Fruit fly (Drosophila melanogaster) whole organism, wandering third instar larva: Measurements from ENCODE around the gene CG17145.

ENCODE experiments used
- Abd-B ChIP-seq: fragments of >200 bp; optimal IDR thresholded peaks from 2 replicates; lab custom pipeline; 2017; ENCODE audit warnings: missing biosample characterization, missing genetic modification characterization
- CG32264 ChIP-seq: fragments of 200-800 bp; sonication (Bioruptor generic); optimal IDR thresholded peaks from 2 replicates; lab custom pipeline; 2016; ENCODE audit warnings: missing biosample characterization, missing genetic modification characterization
- CG9705 ChIP-seq: fragments of 200-800 bp; sonication (Bioruptor generic); optimal IDR thresholded peaks from 2 replicates; lab custom pipeline; 2018; ENCODE audit warnings: missing biosample characterization, mild to moderate bottlenecking, missing genetic modification characterization
- CrebA ChIP-seq: fragments of 200-800 bp; sonication (Bioruptor generic); optimal IDR thresholded peaks from 2 replicates; lab custom pipeline; 2016; ENCODE audit warnings: missing biosample characterization, mild to moderate bottlenecking, missing genetic modification characterization, borderline replicate concordance
- Dfd ChIP-seq: fragments of >200 bp; optimal IDR thresholded peaks from 2 replicates; lab custom pipeline; 2017; ENCODE audit warnings: missing biosample characterization, missing genetic modification characterization
- Dif ChIP-seq: fragments of 200-275, 200-300 bp; sonication (Bioruptor generic); optimal IDR thresholded peaks from 2 replicates; lab custom pipeline; 2018; ENCODE audit warnings: missing biosample characterization, missing genetic modification characterization; ENCODE audit not compliant: partially characterized antibody
- GATAd ChIP-seq: sonication (Bioruptor generic); optimal IDR thresholded peaks from 2 replicates; lab custom pipeline; 2016; ENCODE audit warnings: missing biosample characterization, missing genetic modification characterization
- HLH106 ChIP-seq: fragments of 200-800 bp; optimal IDR thresholded peaks from 3 replicates; lab custom pipeline; 2019; ENCODE audit warnings: missing biosample characterization, mild to moderate bottlenecking, missing genetic modification characterization, moderate library complexity
- Hnf4 ChIP-seq: fragments of 200-800 bp; sonication (Bioruptor generic); optimal IDR thresholded peaks from 2 replicates; lab custom pipeline; 2016; ENCODE audit warnings: missing biosample characterization, mild to moderate bottlenecking, missing genetic modification characterization
- Hr78 ChIP-seq: fragments of >200 bp; optimal IDR thresholded peaks from 2 replicates; lab custom pipeline; 2017; ENCODE audit warnings: missing biosample characterization, missing genetic modification characterization
- Hr83 ChIP-seq: fragments of 200-300 bp; sonication (Bioruptor generic); optimal IDR thresholded peaks from 2 replicates; lab custom pipeline; 2016; ENCODE audit warnings: missing biosample characterization, mild to moderate bottlenecking, missing genetic modification characterization, moderate library complexity; ENCODE audit not compliant: poor library complexity, severe bottlenecking
- Jra ChIP-seq: sonication (Bioruptor generic); optimal IDR thresholded peaks from 2 replicates; lab custom pipeline; 2016; ENCODE audit warnings: missing biosample characterization, missing genetic modification characterization
- Mio ChIP-seq: sonication (Bioruptor generic); optimal IDR thresholded peaks from 2 replicates; lab custom pipeline; 2016; ENCODE audit warnings: missing biosample characterization, missing genetic modification characterization
- Myc ChIP-seq: fragments of >200 bp; optimal IDR thresholded peaks from 2 replicates; lab custom pipeline; 2017
- N ChIP-seq: fragments of >200 bp; optimal IDR thresholded peaks from 2 replicates; lab custom pipeline; 2018; ENCODE audit warnings: missing biosample characterization, missing external identifiers, missing genetic modification characterization
- OdsH ChIP-seq: fragments of 200-800 bp; sonication (Bioruptor generic); optimal IDR thresholded peaks from 2 replicates; lab custom pipeline; 2016; ENCODE audit warnings: missing biosample characterization, mild to moderate bottlenecking, missing genetic modification characterization
- Rel ChIP-seq, 2 experiments: fragments of 200-800 bp; sonication (Bioruptor generic) in 1 of 2; optimal IDR thresholded peaks; 2 replicates in 1 of 2; 3 replicates in 1 of 2; lab custom pipeline; 2016 to 2019; ENCODE audit warnings: mild to moderate bottlenecking in 2 of 2, missing biosample characterization in 2 of 2, missing genetic modification characterization in 2 of 2, moderate library complexity in 1 of 2
- Sp1 ChIP-seq: fragments of 200-800 bp; sonication (Bioruptor generic); optimal IDR thresholded peaks from 3 replicates; lab custom pipeline; 2019; ENCODE audit warnings: missing biosample characterization, mild to moderate bottlenecking, missing genetic modification characterization, moderate library complexity
- Vsx2 ChIP-seq: fragments of 200-300, 225-300 bp; sonication (Bioruptor generic); optimal IDR thresholded peaks from 2 replicates; lab custom pipeline; 2018; ENCODE audit warnings: missing biosample characterization, missing genetic modification characterization; ENCODE audit not compliant: partially characterized antibody
- br ChIP-seq: fragments of 200-800 bp; sonication (Bioruptor generic); optimal IDR thresholded peaks from 2 replicates; lab custom pipeline; 2016; ENCODE audit warnings: missing biosample characterization, missing genetic modification characterization
- brk ChIP-seq: fragments of 200-800 bp; sonication (Bioruptor generic); optimal IDR thresholded peaks from 2 replicates; lab custom pipeline; 2016; ENCODE audit warnings: missing biosample characterization, mild to moderate bottlenecking, missing genetic modification characterization
- dl ChIP-seq, 2 experiments: fragments of 175-275, 200-275 bp in 1 of 2; fragments of 200-275 bp in 1 of 2; sonication (Bioruptor generic); optimal IDR thresholded peaks; lab custom pipeline; 2018; ENCODE audit warnings: mild to moderate bottlenecking in 2 of 2, missing biosample characterization in 2 of 2, missing genetic modification characterization in 2 of 2, moderate library complexity in 2 of 2; ENCODE audit not compliant: partially characterized antibody in 2 of 2, insufficient read depth in 1 of 2
- dmrt93B ChIP-seq: fragments of 200-800 bp; sonication (Bioruptor generic); optimal IDR thresholded peaks from 2 replicates; lab custom pipeline; 2018; ENCODE audit warnings: missing biosample characterization, mild to moderate bottlenecking, missing genetic modification characterization
- dsf ChIP-seq: sonication (Bioruptor generic); optimal IDR thresholded peaks from 2 replicates; lab custom pipeline; 2016; ENCODE audit warnings: missing biosample characterization, missing genetic modification characterization, borderline replicate concordance
- ey ChIP-seq: fragments of 200-800 bp; sonication (Bioruptor generic); optimal IDR thresholded peaks from 2 replicates; lab custom pipeline; 2016; ENCODE audit warnings: missing biosample characterization, missing genetic modification characterization
- foxo ChIP-seq, 2 experiments: fragments of 200-800 bp; sonication (Bioruptor generic); optimal IDR thresholded peaks; 2 replicates in 1 of 2; 3 replicates in 1 of 2; lab custom pipeline; 2016 to 2017; ENCODE audit warnings: missing biosample characterization in 2 of 2, missing genetic modification characterization in 2 of 2
- fru ChIP-seq: fragments of 200-800 bp; sonication (Bioruptor generic); optimal IDR thresholded peaks from 3 replicates; lab custom pipeline; 2016; ENCODE audit warnings: missing biosample characterization, mild to moderate bottlenecking, missing genetic modification characterization
- h ChIP-seq: fragments of 200-800 bp; sonication (Bioruptor generic); optimal IDR thresholded peaks from 3 replicates; lab custom pipeline; 2016; ENCODE audit warnings: missing biosample characterization, mild to moderate bottlenecking, missing genetic modification characterization
- jim ChIP-seq: fragments of 175-275, 200-325 bp; sonication (Bioruptor generic); optimal IDR thresholded peaks from 2 replicates; lab custom pipeline; 2016; ENCODE audit warnings: missing biosample characterization, mild to moderate bottlenecking, missing genetic modification characterization
- lola ChIP-seq: fragments of >200 bp; optimal IDR thresholded peaks from 2 replicates; lab custom pipeline; 2017; ENCODE audit warnings: missing biosample characterization, missing genetic modification characterization
- pan ChIP-seq: fragments of >200 bp; optimal IDR thresholded peaks from 2 replicates; lab custom pipeline; 2017
- psq ChIP-seq: fragments of 200-800 bp; sonication (Bioruptor generic); optimal IDR thresholded peaks from 3 replicates; lab custom pipeline; 2017; ENCODE audit warnings: missing biosample characterization, mild to moderate bottlenecking, missing genetic modification characterization, moderate library complexity
- rgr ChIP-seq: fragments of 200-800 bp; sonication (Bioruptor generic); optimal IDR thresholded peaks from 3 replicates; lab custom pipeline; 2016; ENCODE audit warnings: missing biosample characterization, mild to moderate bottlenecking, missing genetic modification characterization
- sage ChIP-seq: fragments of 200-800 bp; sonication (Bioruptor generic); optimal IDR thresholded peaks from 2 replicates; lab custom pipeline; 2016; ENCODE audit warnings: missing biosample characterization, mild to moderate bottlenecking, missing genetic modification characterization
- sv ChIP-seq: fragments of 200-800 bp; sonication (Bioruptor generic); optimal IDR thresholded peaks from 3 replicates; lab custom pipeline; 2016; ENCODE audit warnings: missing biosample characterization, missing genetic modification characterization
- tai ChIP-seq: sonication (Bioruptor generic); optimal IDR thresholded peaks from 2 replicates; lab custom pipeline; 2016; ENCODE audit warnings: missing biosample characterization, missing genetic modification characterization
- usp ChIP-seq: fragments of >200 bp; optimal IDR thresholded peaks from 2 replicates; lab custom pipeline; 2017; ENCODE audit warnings: missing biosample characterization, missing genetic modification characterization
- woc ChIP-seq: sonication (Bioruptor generic); optimal IDR thresholded peaks from 2 replicates; lab custom pipeline; 2016; ENCODE audit warnings: missing biosample characterization, mild to moderate bottlenecking, missing genetic modification characterization

The CG17145 gene

DNA sequence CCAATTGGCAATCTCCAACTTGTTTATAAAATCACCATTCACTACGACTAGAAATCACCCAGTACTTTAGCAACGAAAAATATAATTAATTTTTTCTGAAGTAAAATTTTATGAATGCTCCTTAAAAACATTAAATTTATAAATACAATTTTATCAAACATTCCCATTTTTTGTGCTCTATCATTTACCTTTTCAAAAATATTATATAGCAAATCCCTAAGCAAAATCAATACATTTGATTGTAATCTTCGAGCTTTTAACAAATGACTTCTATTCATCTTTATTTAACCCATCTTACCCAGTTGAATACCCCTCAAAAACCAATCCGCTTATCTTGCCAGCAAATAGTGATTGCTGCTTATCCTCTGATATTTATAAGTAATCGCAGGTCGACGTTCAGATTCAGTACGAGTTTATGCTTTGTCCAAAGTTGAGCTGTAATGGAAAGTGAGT, at the start of gene CG17145:
Gene CG17145, plus strand, starts transcription at position 403 of the 453 bp plus-strand sequence.
- TF ChIP-seq OdsH (no peak), pan (lab: Kevin White, UChicago) (no peak), HLH106 (tag; lab: Kevin White, UChicago) (no peak), rgr (no peak)

DNA sequence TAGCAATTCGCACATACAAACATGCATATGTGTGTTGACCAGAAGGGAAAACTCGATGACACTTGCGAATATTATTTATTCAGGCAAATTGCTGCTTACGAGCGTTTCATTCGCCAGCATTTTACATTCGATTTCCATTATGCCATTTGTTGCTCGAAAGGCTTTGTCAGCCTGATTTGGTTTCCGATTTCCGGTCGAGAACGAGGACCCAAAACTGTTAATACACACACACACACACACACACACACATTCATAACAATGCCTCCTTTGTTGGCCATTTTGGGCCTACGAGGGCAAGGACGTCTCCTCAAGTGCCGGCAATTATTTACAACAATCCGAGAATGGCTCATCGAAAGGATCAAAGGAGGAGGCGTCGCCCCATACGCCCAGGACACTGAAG, 43.9 kb upstream of the CG17145 start:
- TF ChIP-seq Dfd (GFP tag; lab: Kevin White, UChicago) (peak; percentile 86), Mio (GFP tag; lab: Kevin White, UChicago) (no peak)

- TF ChIP-seq dmrt93B (GFP tag; lab: Kevin White, UChicago) (no peak), jim (GFP tag; lab: Kevin White, UChicago) (no peak), Vsx2 (GFP tag; lab: Kevin White, UChicago) (no peak), HLH106 (tag; lab: Kevin White, UChicago) (no peak), Hr83 (no peak), Rel (GFP tag; optimal IDR thresholded peaks at IDR 0.05; lab: Kevin White, UChicago) (no peak), Rel (tag; optimal IDR thresholded peaks at IDR 0.05; lab: Kevin White, UChicago) (no peak), Hr78 (GFP tag; lab: Kevin White, UChicago) (no peak), foxo (GFP tag; optimal IDR thresholded peaks at IDR 0.05; lab: Kevin White, UChicago) (no peak), Abd-B (GFP tag; lab: Kevin White, UChicago) (no peak)
These were observed 43.5 kb upstream of the CG17145 start for dm6 chr3L:20178101-20178500.

dm6 chr3L:20182799-20183198, 38.8 kb upstream of the CG17145 start:
- TF ChIP-seq rgr (no peak), Dfd (GFP tag; lab: Kevin White, UChicago) (peak; percentile 71)

DNA sequence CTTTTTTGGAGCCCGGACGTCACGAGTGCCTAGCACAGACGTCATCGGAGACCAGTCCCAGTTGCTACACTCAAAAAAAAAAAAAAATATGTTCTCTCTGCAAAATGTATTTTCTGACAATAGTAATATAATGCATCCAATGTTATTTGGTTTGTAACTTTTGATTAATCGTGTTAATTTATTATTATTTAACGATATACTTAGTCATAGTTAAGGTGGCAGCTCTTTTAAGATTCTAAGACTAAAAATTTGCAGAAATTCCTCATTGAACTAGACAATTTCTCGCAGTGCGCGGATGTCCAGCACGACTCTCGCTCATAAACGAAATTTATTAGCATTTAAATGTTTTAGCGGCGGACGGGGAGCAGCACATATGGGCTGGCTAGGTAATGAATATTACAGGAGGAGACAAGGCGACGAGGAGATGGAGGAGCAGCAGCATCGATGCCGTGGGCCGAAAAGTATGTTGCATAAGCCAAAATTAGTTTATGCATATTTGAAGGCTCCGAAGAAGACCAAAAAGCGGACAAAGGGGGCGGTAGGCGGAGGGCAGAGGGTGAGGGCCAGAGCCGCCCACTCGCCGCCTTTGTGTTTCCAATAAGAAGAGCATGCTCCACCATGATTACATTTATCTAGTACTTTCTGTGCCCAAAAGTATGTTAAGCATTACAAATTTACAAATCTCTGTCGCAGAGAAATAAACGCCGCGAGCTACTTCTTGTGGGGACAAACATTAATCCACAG, 38.1 kb upstream of the CG17145 start:
- TF ChIP-seq Dfd (GFP tag; lab: Kevin White, UChicago) (no peak), dl (GFP tag; optimal IDR thresholded peaks at IDR 0.05; lab: Kevin White, UChicago; ENCODE audit: insufficient read depth in 1 of 2, partially characterized antibody in 2 of 2) (no peak), CG9705 (GFP tag; lab: Kevin White, UChicago) (peak; percentile 4), Dif (GFP tag; lab: Kevin White, UChicago) (no peak), CrebA (GFP tag; lab: Kevin White, UChicago) (no peak), sv (GFP tag; lab: Kevin White, UChicago) (no peak), OdsH (peak; percentile 52), foxo (GFP tag; optimal IDR thresholded peaks at IDR 0.05; lab: Kevin White, UChicago) (peak in 1 of 2 experiments; percentile 61), Myc (peak; percentile 81), Jra (GFP tag; lab: Kevin White, UChicago) (no peak), usp (GFP tag; lab: Kevin White, UChicago) (no peak), N (GFP tag; lab: Kevin White, UChicago) (peak; percentile 92), GATAd (no peak), rgr (peak; percentile 55), fru (GFP tag; lab: Kevin White, UChicago) (peak; percentile 63), br (GFP tag; lab: Kevin White, UChicago) (peak; percentile 36), sage (no peak), Hnf4 (GFP tag; lab: Kevin White, UChicago) (peak; percentile 4), woc (GFP tag; lab: Kevin White, UChicago) (peak; percentile 2), dsf (GFP tag; lab: Kevin White, UChicago) (no peak), Rel (GFP tag; optimal IDR thresholded peaks at IDR 0.05; lab: Kevin White, UChicago) (no peak), Rel (tag; optimal IDR thresholded peaks at IDR 0.05; lab: Kevin White, UChicago) (no peak), h (peak; percentile 72), pan (lab: Kevin White, UChicago) (no peak), Vsx2 (GFP tag; lab: Kevin White, UChicago) (no peak), dmrt93B (GFP tag; lab: Kevin White, UChicago) (peak; percentile 12), HLH106 (tag; lab: Kevin White, UChicago) (peak; percentile 50), psq (GFP tag; lab: Kevin White, UChicago) (peak; percentile 22), brk (GFP tag; lab: Kevin White, UChicago) (no peak), Sp1 (peak; percentile 38), lola (GFP tag; lab: Kevin White, UChicago) (peak; percentile 87), Hr83 (no peak), Hr78 (GFP tag; lab: Kevin White, UChicago) (no peak), tai (GFP tag; lab: Kevin White, UChicago) (no peak), ey (GFP tag; lab: Kevin White, UChicago) (peak; percentile 62), Mio (GFP tag; lab: Kevin White, UChicago) (no peak), CG32264 (GFP tag; lab: Kevin White, UChicago) (no peak), jim (GFP tag; lab: Kevin White, UChicago) (no peak), Abd-B (GFP tag; lab: Kevin White, UChicago) (peak; percentile 6)
